Worm (Caenorhabditis elegans): Measurements from ENCODE around the gene usp-33.

usp-33 gene

DNA sequence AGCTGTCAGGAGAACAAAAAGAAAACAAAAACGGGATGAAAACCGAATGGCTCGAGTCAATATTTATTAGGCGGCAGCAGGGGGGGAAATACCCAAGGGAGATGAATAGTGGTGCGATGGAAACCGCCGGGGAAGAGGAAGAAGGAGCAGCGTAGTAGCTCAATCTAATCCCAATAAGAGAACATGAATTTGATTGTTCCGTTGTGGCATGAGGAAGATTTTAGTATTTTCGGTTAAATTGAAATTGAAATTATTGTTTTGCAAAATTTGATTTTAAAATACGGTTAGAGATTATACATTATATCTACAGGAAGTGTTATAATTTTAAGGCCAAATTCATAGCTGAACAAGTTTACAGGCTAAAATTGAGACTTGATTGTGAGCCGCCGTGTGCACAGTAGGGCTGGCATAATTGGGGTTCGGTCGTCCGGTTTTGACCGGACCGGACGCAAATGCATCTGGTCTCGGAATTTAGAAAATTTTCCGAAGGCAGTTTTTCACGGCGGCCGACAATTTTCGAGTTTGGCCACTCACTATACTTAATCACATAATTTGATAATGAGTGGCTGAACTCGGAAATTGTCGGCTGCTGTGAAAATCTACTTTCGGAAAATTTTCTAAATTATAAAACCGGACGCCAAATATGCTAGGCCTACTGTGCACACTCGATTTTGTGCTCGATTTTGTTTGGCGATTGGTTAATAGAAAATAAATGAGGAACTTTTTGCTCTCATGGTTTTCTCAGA lies 39.0 kb upstream of the usp-33 start:
- TF ChIP-seq nhr-237 (tag; optimal IDR thresholded peaks at IDR 0.05) = no peak
- TF ChIP-seq snpc-4 (tag; optimal IDR thresholded peaks at IDR 0.05) = peak; percentile 2

- peak in 1 of 2 experiments; percentile 21 for TF ChIP-seq lsy-2 (tag; optimal IDR thresholded peaks at IDR 0.05)
- TF ChIP-seq ama-1 (optimal IDR thresholded peaks at IDR 0.05) = no peak
- TF ChIP-seq mab-5 (tag; optimal IDR thresholded peaks at IDR 0.05) = peak; percentile 15
- peak; percentile 15 for TF ChIP-seq crh-2 (tag; optimal IDR thresholded peaks at IDR 0.05)
- TF ChIP-seq lin-39 (tag; optimal IDR thresholded peaks at IDR 0.05) = no peak
- TF ChIP-seq sma-3 (GFP tag; optimal IDR thresholded peaks at IDR 0.05) = no peak
- TF ChIP-seq unc-55 (GFP tag; optimal IDR thresholded peaks at IDR 0.05) = peak; percentile 57
- peak; percentile 19 for TF ChIP-seq sma-9 (GFP tag; optimal IDR thresholded peaks at IDR 0.05)
- no peak for TF ChIP-seq sma-9 (tag; optimal IDR thresholded peaks at IDR 0.05)
Measured at ce11 chrX:15554910-15555309, 36.3 kb upstream of the usp-33 start.

ce11 chrX:15555529-15555928 lies 35.6 kb upstream of the usp-33 start:
- TF ChIP-seq ama-1 (optimal IDR thresholded peaks at IDR 0.05) (no peak), nhr-12 (tag; optimal IDR thresholded peaks at IDR 0.05) (no peak), nhr-129 (tag; optimal IDR thresholded peaks at IDR 0.05) (peak; percentile 1), peb-1 (tag; optimal IDR thresholded peaks at IDR 0.05) (no peak), unc-55 (GFP tag; optimal IDR thresholded peaks at IDR 0.05) (peak; percentile 27), ztf-1 (GFP tag; conservative IDR thresholded peaks at IDR 0.05) (no peak)

ce11 chrX:15557849-15558248 lies 33.3 kb upstream of the usp-33 start, which contains the start of gene lron-3:
TSS of gene lron-3 (minus strand) at chrX:15557949.
- TF ChIP-seq lin-39 (tag; optimal IDR thresholded peaks at IDR 0.05) (no peak), mbf-1 (tag; optimal IDR thresholded peaks at IDR 0.05) (no peak), aly-2 (tag; optimal IDR thresholded peaks at IDR 0.05) (no peak), dmd-4 (tag; optimal IDR thresholded peaks at IDR 0.05) (no peak), mab-5 (tag; optimal IDR thresholded peaks at IDR 0.05) (no peak), R02D3.7 (tag; optimal IDR thresholded peaks at IDR 0.05) (no peak), nhr-21 (tag; optimal IDR thresholded peaks at IDR 0.05) (no peak), nhr-23 (tag; optimal IDR thresholded peaks at IDR 0.05) (no peak), fos-1 (tag; optimal IDR thresholded peaks at IDR 0.05) (no peak), crh-2 (tag; optimal IDR thresholded peaks at IDR 0.05) (no peak), skn-1 (tag; optimal IDR thresholded peaks at IDR 0.05) (no peak), Y55F3AM.14 (GFP tag; optimal IDR thresholded peaks at IDR 0.05) (no peak), unc-39 (tag; optimal IDR thresholded peaks at IDR 0.05) (no peak), ztf-11 (tag; optimal IDR thresholded peaks at IDR 0.05) (no peak), snpc-4 (tag; optimal IDR thresholded peaks at IDR 0.05) (no peak), C34F6.9 (tag; optimal IDR thresholded peaks at IDR 0.05) (no peak), ztf-1 (GFP tag; conservative IDR thresholded peaks at IDR 0.05) (no peak), nhr-237 (tag; optimal IDR thresholded peaks at IDR 0.05) (no peak)

ce11 chrX:15559473-15559872 lies 31.7 kb upstream of the usp-33 start:
- TF ChIP-seq unc-55 (GFP tag; optimal IDR thresholded peaks at IDR 0.05) = no peak
- TF ChIP-seq snpc-4 (tag; optimal IDR thresholded peaks at IDR 0.05) = peak; percentile 70
- TF ChIP-seq mdl-1 (tag; optimal IDR thresholded peaks at IDR 0.05) = no peak

- TF ChIP-seq blmp-1 (tag; optimal IDR thresholded peaks at IDR 0.05; ENCODE audit: insufficient read depth) (no peak), sma-9 (GFP tag; optimal IDR thresholded peaks at IDR 0.05) (peak; percentile 38), sma-9 (tag; optimal IDR thresholded peaks at IDR 0.05) (no peak), unc-55 (GFP tag; optimal IDR thresholded peaks at IDR 0.05) (peak; percentile 40), ceh-16 (tag; optimal IDR thresholded peaks at IDR 0.05) (no peak), nhr-237 (tag; optimal IDR thresholded peaks at IDR 0.05) (no peak), ztf-1 (GFP tag; conservative IDR thresholded peaks at IDR 0.05) (no peak), skn-1 (tag; optimal IDR thresholded peaks at IDR 0.05) (no peak), Y55F3AM.14 (GFP tag; optimal IDR thresholded peaks at IDR 0.05) (no peak), mab-5 (tag; optimal IDR thresholded peaks at IDR 0.05) (no peak), nhr-10 (tag; optimal IDR thresholded peaks at IDR 0.05) (no peak), aly-2 (tag; optimal IDR thresholded peaks at IDR 0.05) (no peak), ztf-11 (tag; optimal IDR thresholded peaks at IDR 0.05) (no peak), ztf-4 (tag; optimal IDR thresholded peaks at IDR 0.05) (no peak), dmd-4 (tag; optimal IDR thresholded peaks at IDR 0.05) (no peak), lsy-2 (tag; optimal IDR thresholded peaks at IDR 0.05) (peak in 1 of 2 experiments; percentile 19), fos-1 (tag; optimal IDR thresholded peaks at IDR 0.05) (no peak), nhr-6 (tag; optimal IDR thresholded peaks at IDR 0.05) (no peak), R02D3.7 (tag; optimal IDR thresholded peaks at IDR 0.05) (no peak), nhr-21 (tag; optimal IDR thresholded peaks at IDR 0.05) (no peak), crh-2 (tag; optimal IDR thresholded peaks at IDR 0.05) (peak; percentile 36), unc-62 (GFP tag; optimal IDR thresholded peaks at IDR 0.05) (no peak), alr-1 (tag; optimal IDR thresholded peaks at IDR 0.05) (no peak), ama-1 (optimal IDR thresholded peaks at IDR 0.05) (no peak), nhr-11 (tag; optimal IDR thresholded peaks at IDR 0.05) (no peak), mdl-1 (tag; optimal IDR thresholded peaks at IDR 0.05) (peak in 1 of 2 experiments; percentile 72), zag-1 (tag; optimal IDR thresholded peaks at IDR 0.05) (peak; percentile 32), mbf-1 (tag; optimal IDR thresholded peaks at IDR 0.05) (no peak), ZK546.5 (tag; optimal IDR thresholded peaks at IDR 0.05) (no peak), lin-11 (tag; optimal IDR thresholded peaks at IDR 0.05) (no peak)
Measured at ce11 chrX:15564338-15564737, 26.8 kb upstream of the usp-33 start.
